Worm (Caenorhabditis elegans) whole organism, mixed stage, embryonic: ENCODE results near the gene F10E9.12.

Experiments
- M03D4.4 ChIP-seq: sonication (generic microtip); optimal IDR thresholded peaks from 2 replicates; lab custom pipeline; 2017; ENCODE audit warnings: mild to moderate bottlenecking, missing genetic modification characterization, missing compliant biosample characterization
- bed-3 ChIP-seq: fragments of 200-800 bp; sonication (Bioruptor generic); optimal IDR thresholded peaks from 3 replicates; lab custom pipeline; 2018; ENCODE audit warnings: mild to moderate bottlenecking, missing genetic modification characterization, moderate library complexity, missing compliant biosample characterization
- blmp-1 ChIP-seq: fragments of 150-350 bp; optimal IDR thresholded peaks from 2 replicates; lab custom pipeline; 2014; ENCODE audit warnings: missing biosample characterization, missing genetic modification characterization
- ceh-39 ChIP-seq: fragments of 150-350 bp; optimal IDR thresholded peaks from 2 replicates; lab custom pipeline; 2014; ENCODE audit warnings: missing biosample characterization, missing genetic modification characterization
- ceh-43 ChIP-seq: fragments of 200-800 bp; sonication (Bioruptor generic); optimal IDR thresholded peaks from 2 replicates; lab custom pipeline; 2018; ENCODE audit warnings: mild to moderate bottlenecking, missing genetic modification characterization, moderate library complexity, missing compliant biosample characterization
- ceh-83 ChIP-seq: fragments of 200-800 bp; sonication (Bioruptor generic); optimal IDR thresholded peaks from 2 replicates; lab custom pipeline; 2018; ENCODE audit warnings: mild to moderate bottlenecking, missing genetic modification characterization, missing compliant biosample characterization
- ces-1 ChIP-seq: fragments of 150-350 bp; optimal IDR thresholded peaks from 2 replicates; lab custom pipeline; 2014; ENCODE audit warnings: missing biosample characterization, missing genetic modification reagents, missing genetic modification characterization
- cnd-1 ChIP-seq: fragments of 200-800 bp; sonication (Bioruptor generic); optimal IDR thresholded peaks from 2 replicates; lab custom pipeline; 2018; ENCODE audit warnings: mild to moderate bottlenecking, missing genetic modification characterization, missing compliant biosample characterization
- drap-1 ChIP-seq: fragments of 200-800 bp; sonication (Bioruptor generic); optimal IDR thresholded peaks from 3 replicates; lab custom pipeline; 2018; ENCODE audit warnings: mild to moderate bottlenecking, missing genetic modification characterization, missing compliant biosample characterization
- elt-1 ChIP-seq: sonication (generic microtip); optimal IDR thresholded peaks from 2 replicates; lab custom pipeline; 2017; ENCODE audit warnings: missing genetic modification characterization, mild to moderate bottlenecking, missing compliant biosample characterization, antibody characterized with exemption, moderate library complexity, borderline replicate concordance; ENCODE audit not compliant: insufficient read depth
- elt-3 ChIP-seq: fragments of 150-350 bp; optimal IDR thresholded peaks from 2 replicates; lab custom pipeline; 2014; ENCODE audit warnings: missing biosample characterization, missing genetic modification characterization
- flh-1 ChIP-seq: fragments of 200-800 bp; sonication (Bioruptor generic); optimal IDR thresholded peaks from 2 replicates; lab custom pipeline; 2018; ENCODE audit warnings: mild to moderate bottlenecking, missing genetic modification characterization, moderate library complexity, missing compliant biosample characterization
- ham-2 ChIP-seq: fragments of 200-800 bp; sonication (Bioruptor generic); optimal IDR thresholded peaks from 2 replicates; lab custom pipeline; 2018; ENCODE audit warnings: mild to moderate bottlenecking, missing genetic modification characterization, missing compliant biosample characterization
- hlh-1 ChIP-seq: fragments of 150-350 bp; optimal IDR thresholded peaks from 2 replicates; lab custom pipeline; 2014; ENCODE audit warnings: missing biosample characterization, missing genetic modification reagents, missing genetic modification characterization
- lin-13 ChIP-seq: fragments of 150-350 bp; optimal IDR thresholded peaks from 2 replicates; lab custom pipeline; 2014; ENCODE audit warnings: missing biosample characterization, missing genetic modification characterization
- lin-32 ChIP-seq: fragments of 200-800 bp; sonication (Bioruptor generic); optimal IDR thresholded peaks from 2 replicates; lab custom pipeline; 2018; ENCODE audit warnings: mild to moderate bottlenecking, missing genetic modification characterization, missing compliant biosample characterization
- lsy-2 ChIP-seq: fragments of 150-350 bp; optimal IDR thresholded peaks from 2 replicates; lab custom pipeline; 2014; ENCODE audit warnings: missing biosample characterization, missing genetic modification characterization
- mab-5 ChIP-seq: fragments of 150-350 bp; optimal IDR thresholded peaks from 2 replicates; lab custom pipeline; 2014; ENCODE audit warnings: missing biosample characterization, missing genetic modification characterization
- mep-1 ChIP-seq: fragments of 150-350 bp; optimal IDR thresholded peaks from 2 replicates; lab custom pipeline; 2017; ENCODE audit warnings: missing biosample characterization, missing genetic modification reagents, missing genetic modification characterization, inconsistent platforms
- mls-2 ChIP-seq: sonication (generic microtip); optimal IDR thresholded peaks from 2 replicates; lab custom pipeline; 2016; ENCODE audit warnings: mild to moderate bottlenecking, missing genetic modification characterization, moderate library complexity, missing compliant biosample characterization
- nhr-12 ChIP-seq: fragments of 150-350 bp; optimal IDR thresholded peaks from 2 replicates; lab custom pipeline; 2014; ENCODE audit warnings: missing biosample characterization, missing genetic modification characterization
- nhr-2 ChIP-seq: fragments of 150-350 bp; optimal IDR thresholded peaks from 2 replicates; lab custom pipeline; 2014; ENCODE audit warnings: missing biosample characterization, missing genetic modification characterization
- nhr-237 ChIP-seq: fragments of 150-350 bp; optimal IDR thresholded peaks from 2 replicates; lab custom pipeline; 2014; ENCODE audit warnings: missing biosample characterization, missing genetic modification characterization
- nhr-28 ChIP-seq: fragments of 150-350 bp; optimal IDR thresholded peaks from 2 replicates; lab custom pipeline; 2014; ENCODE audit warnings: missing biosample characterization, missing genetic modification characterization
- nhr-76 ChIP-seq: sonication (generic microtip); optimal IDR thresholded peaks from 2 replicates; lab custom pipeline; 2017; ENCODE audit warnings: missing biosample characterization, missing genetic modification characterization
- pha-4 ChIP-seq: fragments of 150-350 bp; optimal IDR thresholded peaks from 2 replicates; lab custom pipeline; 2018; ENCODE audit warnings: missing biosample characterization, missing genetic modification reagents, missing genetic modification characterization
- sem-2 ChIP-seq: fragments of 200-800 bp; sonication (Bioruptor generic); optimal IDR thresholded peaks from 2 replicates; lab custom pipeline; 2018; ENCODE audit warnings: mild to moderate bottlenecking, missing genetic modification characterization, missing compliant biosample characterization
- snpc-4 ChIP-seq: fragments of 150-350 bp; optimal IDR thresholded peaks from 2 replicates; lab custom pipeline; 2014; ENCODE audit warnings: missing biosample characterization, missing genetic modification characterization
- sptf-1 ChIP-seq: sonication (generic microtip); optimal IDR thresholded peaks from 2 replicates; lab custom pipeline; 2017; ENCODE audit warnings: mild to moderate bottlenecking, missing genetic modification characterization, moderate library complexity, missing compliant biosample characterization
- tbx-8 ChIP-seq: fragments of 200-800 bp; sonication (Bioruptor generic); optimal IDR thresholded peaks from 2 replicates; lab custom pipeline; 2018; ENCODE audit warnings: mild to moderate bottlenecking, missing genetic modification characterization, moderate library complexity, missing compliant biosample characterization
- unc-120 ChIP-seq: sonication (generic microtip); optimal IDR thresholded peaks from 2 replicates; lab custom pipeline; 2017; ENCODE audit warnings: missing genetic modification characterization, missing compliant biosample characterization; ENCODE audit not compliant: poor library complexity, severe bottlenecking
- unc-39 ChIP-seq: fragments of 150-350 bp; optimal IDR thresholded peaks from 2 replicates; lab custom pipeline; 2014; ENCODE audit warnings: missing biosample characterization, missing genetic modification characterization
- unc-62 ChIP-seq: fragments of 150-350 bp; optimal IDR thresholded peaks from 2 replicates; lab custom pipeline; 2014; ENCODE audit warnings: missing biosample characterization, missing genetic modification reagents, missing genetic modification characterization
- zip-8 ChIP-seq: fragments of 150-350 bp; optimal IDR thresholded peaks from 2 replicates; lab custom pipeline; 2014; ENCODE audit warnings: missing biosample characterization, missing genetic modification characterization

F10E9.12 gene

ce11 chrIII:8320183-8320582, 4.2 kb upstream of the F10E9.12 start, which contains the start of gene F10E9.10:
Gene F10E9.10 (minus strand): TSS chrIII:8320283.
- TF ChIP-seq unc-62 (GFP tag; lab: Kevin White, UChicago) (no peak), lin-32 (no peak), zip-8 (no peak), mep-1 (tag; lab: Kevin White, UChicago) (no peak), lin-13 (no peak), hlh-1 (tag; lab: Kevin White, UChicago) (no peak), elt-1 (tag; lab: Kevin White, UChicago) (no peak), M03D4.4 (tag; lab: Kevin White, UChicago) (no peak), nhr-28 (no peak), snpc-4 (tag; lab: Kevin White, UChicago) (no peak), tbx-8 (no peak), nhr-76 (tag; lab: Kevin White, UChicago) (no peak), mls-2 (tag; lab: Kevin White, UChicago) (no peak), ceh-39 (tag; lab: Kevin White, UChicago) (no peak), drap-1 (no peak)

- no peak for TF ChIP-seq ham-2 (GFP tag; lab: Kevin White, UChicago)
- TF ChIP-seq sem-2: no peak
- no peak for TF ChIP-seq M03D4.4 (tag; lab: Kevin White, UChicago)
- no peak for TF ChIP-seq nhr-12 (tag; lab: Kevin White, UChicago)
- no peak for TF ChIP-seq tbx-8
- TF ChIP-seq mab-5 (tag; lab: Kevin White, UChicago): no peak
- TF ChIP-seq blmp-1: no peak
- no peak for TF ChIP-seq ceh-39 (tag; lab: Kevin White, UChicago)
- TF ChIP-seq unc-39 (tag; lab: Kevin White, UChicago): no peak
- TF ChIP-seq sptf-1 (tag; lab: Kevin White, UChicago): no peak
- no peak for TF ChIP-seq lin-13
- TF ChIP-seq ces-1: no peak
- no peak for TF ChIP-seq lsy-2 (tag; lab: Kevin White, UChicago)
- TF ChIP-seq cnd-1: no peak
- TF ChIP-seq flh-1: no peak
- no peak for TF ChIP-seq elt-1 (tag; lab: Kevin White, UChicago)
- no peak for TF ChIP-seq nhr-2
- TF ChIP-seq elt-3 (tag; lab: Kevin White, UChicago): no peak
- no peak for TF ChIP-seq nhr-76 (tag; lab: Kevin White, UChicago)
- no peak for TF ChIP-seq nhr-237
Measured at ce11 chrIII:8321225-8321624, 3.1 kb upstream of the F10E9.12 start.

ce11 chrIII:8322645-8323213, 1.6 kb upstream of the F10E9.12 start, which contains the start of gene F10E9.1:
Gene F10E9.1 (plus strand): TSS chrIII:8323163.
- TF ChIP-seq nhr-28 (no peak), elt-1 (tag; lab: Kevin White, UChicago) (no peak), nhr-237 (no peak), pha-4 (no peak), M03D4.4 (tag; lab: Kevin White, UChicago) (no peak), drap-1 (no peak), lsy-2 (tag; lab: Kevin White, UChicago) (no peak), ceh-43 (GFP tag; lab: Kevin White, UChicago) (no peak), flh-1 (no peak), nhr-76 (tag; lab: Kevin White, UChicago) (no peak), mab-5 (tag; lab: Kevin White, UChicago) (no peak), ham-2 (GFP tag; lab: Kevin White, UChicago) (no peak), blmp-1 (no peak), ceh-39 (tag; lab: Kevin White, UChicago) (no peak), lin-32 (no peak), unc-120 (tag; lab: Kevin White, UChicago) (no peak)

- TF ChIP-seq ceh-83 (GFP tag; lab: Kevin White, UChicago) (no peak), bed-3 (GFP tag; lab: Kevin White, UChicago) (no peak), lin-32 (no peak), drap-1 (no peak), nhr-76 (tag; lab: Kevin White, UChicago) (no peak), elt-3 (tag; lab: Kevin White, UChicago) (no peak), lin-13 (no peak), ces-1 (no peak), pha-4 (no peak), sem-2 (no peak), cnd-1 (no peak), lsy-2 (tag; lab: Kevin White, UChicago) (no peak), nhr-2 (no peak), unc-39 (tag; lab: Kevin White, UChicago) (no peak), elt-1 (tag; lab: Kevin White, UChicago) (no peak), ceh-39 (tag; lab: Kevin White, UChicago) (no peak), mab-5 (tag; lab: Kevin White, UChicago) (no peak)
Measured at ce11 chrIII:8325574-8326513, 1.5 kb downstream of the F10E9.12 start, which contains the start of gene ZC262.13. Gene ZC262.13 (plus strand): TSS chrIII:8326214.
